Worm (Caenorhabditis elegans) whole organism, mixed stage, embryonic: Measurements from ENCODE around the gene Y39A3A.2.

Experiments
- elt-3 ChIP-seq: fragments of 150-350 bp; optimal IDR thresholded peaks from 2 replicates; lab custom pipeline; 2014; ENCODE audit warnings: missing biosample characterization, missing genetic modification characterization
- ham-2 ChIP-seq: fragments of 200-800 bp; sonication (Bioruptor generic); optimal IDR thresholded peaks from 2 replicates; lab custom pipeline; 2018; ENCODE audit warnings: mild to moderate bottlenecking, missing genetic modification characterization, missing compliant biosample characterization
- lin-13 ChIP-seq: fragments of 150-350 bp; optimal IDR thresholded peaks from 2 replicates; lab custom pipeline; 2014; ENCODE audit warnings: missing biosample characterization, missing genetic modification characterization
- lsy-2 ChIP-seq: fragments of 150-350 bp; optimal IDR thresholded peaks from 2 replicates; lab custom pipeline; 2014; ENCODE audit warnings: missing biosample characterization, missing genetic modification characterization
- mep-1 ChIP-seq: fragments of 150-350 bp; optimal IDR thresholded peaks from 2 replicates; lab custom pipeline; 2017; ENCODE audit warnings: missing biosample characterization, missing genetic modification reagents, missing genetic modification characterization, inconsistent platforms
- pha-4 ChIP-seq: fragments of 150-350 bp; optimal IDR thresholded peaks from 2 replicates; lab custom pipeline; 2018; ENCODE audit warnings: missing biosample characterization, missing genetic modification reagents, missing genetic modification characterization
- snpc-4 ChIP-seq: fragments of 150-350 bp; optimal IDR thresholded peaks from 2 replicates; lab custom pipeline; 2014; ENCODE audit warnings: missing biosample characterization, missing genetic modification characterization
- sptf-1 ChIP-seq: sonication (generic microtip); optimal IDR thresholded peaks from 2 replicates; lab custom pipeline; 2017; ENCODE audit warnings: mild to moderate bottlenecking, missing genetic modification characterization, moderate library complexity, missing compliant biosample characterization
- unc-62 ChIP-seq: fragments of 150-350 bp; optimal IDR thresholded peaks from 2 replicates; lab custom pipeline; 2014; ENCODE audit warnings: missing biosample characterization, missing genetic modification reagents, missing genetic modification characterization
- ztf-11 ChIP-seq: fragments of 150-350 bp; optimal IDR thresholded peaks from 2 replicates; lab custom pipeline; 2014; ENCODE audit warnings: missing biosample characterization, missing genetic modification characterization

ce11 chrIII:2090695-2091094 is 33.2 kb upstream of the Y39A3A.2 start:
- no peak for TF ChIP-seq mep-1 (tag; lab: Kevin White, UChicago)
- no peak for TF ChIP-seq ham-2 (GFP tag; lab: Kevin White, UChicago)
- no peak for TF ChIP-seq ztf-11 (tag; lab: Kevin White, UChicago)
- no peak for TF ChIP-seq sptf-1
- TF ChIP-seq lsy-2 (tag; lab: Kevin White, UChicago): no peak
- no peak for TF ChIP-seq unc-62 (GFP tag; lab: Kevin White, UChicago)
- TF ChIP-seq pha-4: no peak
- TF ChIP-seq snpc-4 (tag; lab: Kevin White, UChicago): no peak
- TF ChIP-seq elt-3 (tag; lab: Kevin White, UChicago): no peak
- TF ChIP-seq lin-13: no peak
